Fruit fly (Drosophila melanogaster): ENCODE measurements around the gene CG15545.

The CG15545 gene

dm6 chr3R:30918872-30919271 lies 46.7 kb upstream of the CG15545 start (continued):
- TF ChIP-seq Nf-YB (GFP tag; optimal IDR thresholded peaks at IDR 0.05): peak; percentile 19
- no peak for TF ChIP-seq GATAe (GFP tag; conservative IDR thresholded peaks at IDR 0.05)
- TF ChIP-seq eve (GFP tag; optimal IDR thresholded peaks at IDR 0.05): no peak
- TF ChIP-seq prd (optimal IDR thresholded peaks at IDR 0.05): no peak
- no peak for TF ChIP-seq prd (GFP tag; IDR thresholded peaks at IDR 0.05)
- TF ChIP-seq trh (GFP tag; optimal IDR thresholded peaks at IDR 0.05): no peak
- TF ChIP-seq nom (GFP tag; optimal IDR thresholded peaks at IDR 0.05): no peak
- TF ChIP-seq CG12391 (tag; optimal IDR thresholded peaks at IDR 0.05): peak; percentile 8
- TF ChIP-seq jing (GFP tag; optimal IDR thresholded peaks at IDR 0.05): no peak
- 0 out of 3 replicates have a peak, but pooled peaks have one; percentile 27 for TF ChIP-seq ci (GFP tag; IDR thresholded peaks at IDR 0.05)
- TF ChIP-seq odd (GFP tag; optimal IDR thresholded peaks at IDR 0.05): peak; percentile 29
- TF ChIP-seq danr (GFP tag; IDR thresholded peaks at IDR 0.05): no peak
- no peak for TF ChIP-seq en (GFP tag; optimal IDR thresholded peaks at IDR 0.05)
- TF ChIP-seq CG8478 (optimal IDR thresholded peaks at IDR 0.05): no peak
- TF ChIP-seq Vsx1 (GFP tag; optimal IDR thresholded peaks at IDR 0.05): peak; percentile 27
- TF ChIP-seq Lpt (GFP tag; optimal IDR thresholded peaks at IDR 0.05): no peak
- TF ChIP-seq unpg (GFP tag; optimal IDR thresholded peaks at IDR 0.05): peak; percentile 37
- TF ChIP-seq H2.0 (GFP tag; IDR thresholded peaks at IDR 0.05): no peak
- TF ChIP-seq HmgZ (tag; optimal IDR thresholded peaks at IDR 0.05): no peak
- TF ChIP-seq wdn (GFP tag; IDR thresholded peaks at IDR 0.05): no peak
- TF ChIP-seq HLH3B (GFP tag; IDR thresholded peaks at IDR 0.05): no peak
- TF ChIP-seq phol (tag; optimal IDR thresholded peaks at IDR 0.05): no peak
- peak; percentile 47 for TF ChIP-seq CG17568 (GFP tag; optimal IDR thresholded peaks at IDR 0.05)
- no peak for TF ChIP-seq psq (GFP tag; optimal IDR thresholded peaks at IDR 0.05)
- peak; percentile 54 for TF ChIP-seq zen (tag; optimal IDR thresholded peaks at IDR 0.05)
- TF ChIP-seq lab (GFP tag; optimal IDR thresholded peaks at IDR 0.05): no peak
- TF ChIP-seq CG11247 (GFP tag; IDR thresholded peaks at IDR 0.05): no peak
- TF ChIP-seq caup (GFP tag; optimal IDR thresholded peaks at IDR 0.05; ENCODE audit: severe bottlenecking): no peak
- peak; percentile 69 for TF ChIP-seq fd102C (GFP tag; optimal IDR thresholded peaks at IDR 0.05)
- TF ChIP-seq CG7271 (tag; optimal IDR thresholded peaks at IDR 0.05): peak; percentile 42
- no peak for TF ChIP-seq ttk (GFP tag; IDR thresholded peaks at IDR 0.05)
- no peak for TF ChIP-seq abd-A (tag; optimal IDR thresholded peaks at IDR 0.05)
- no peak for TF ChIP-seq Side (GFP tag; optimal IDR thresholded peaks at IDR 0.05)
- 0 out of 2 replicates have a peak, but pooled peaks have one; percentile 24 for TF ChIP-seq chm (GFP tag; IDR thresholded peaks at IDR 0.05)
- peak; percentile 31 for TF ChIP-seq kni (GFP tag; optimal IDR thresholded peaks at IDR 0.05)
- no peak for TF ChIP-seq CG2875 (GFP tag; optimal IDR thresholded peaks at IDR 0.05)
- no peak for TF ChIP-seq Camta (GFP tag; optimal IDR thresholded peaks at IDR 0.05)
- TF ChIP-seq Dip2 (GFP tag; IDR thresholded peaks at IDR 0.05): no peak
- no peak for TF ChIP-seq CG30020 (tag; optimal IDR thresholded peaks at IDR 0.05)
- peak; percentile 26 for TF ChIP-seq Sox102F (GFP tag; optimal IDR thresholded peaks at IDR 0.05)
- TF ChIP-seq Oli (tag; optimal IDR thresholded peaks at IDR 0.05): no peak
- TF ChIP-seq CG2202 (tag; optimal IDR thresholded peaks at IDR 0.05): peak; percentile 53
- TF ChIP-seq Dll (GFP tag; IDR thresholded peaks at IDR 0.05; ENCODE audit: partially characterized antibody): no peak
- no peak for TF ChIP-seq vfl (GFP tag; optimal IDR thresholded peaks at IDR 0.05)
- no peak for TF ChIP-seq fd96Cb (tag; optimal IDR thresholded peaks at IDR 0.05)
- TF ChIP-seq Scr (GFP tag; IDR thresholded peaks at IDR 0.05; ENCODE audit: partially characterized antibody): no peak
- TF ChIP-seq CG7556 (GFP tag; optimal IDR thresholded peaks at IDR 0.05): peak; percentile 13
- TF ChIP-seq dpn (GFP tag; optimal IDR thresholded peaks at IDR 0.05): no peak
- no peak for TF ChIP-seq CG1602 (GFP tag; optimal IDR thresholded peaks at IDR 0.05)
- TF ChIP-seq CG1603 (tag; optimal IDR thresholded peaks at IDR 0.05): peak; percentile 38
- peak; percentile 53 for TF ChIP-seq CG7745 (tag; optimal IDR thresholded peaks at IDR 0.05)
